Fruit fly (Drosophila melanogaster): ENCODE results near the gene Npc2e.
A peak's percentile ranks its signal among the peaks of the same experiment; 100 is the strongest.

The Npc2e gene

DNA sequence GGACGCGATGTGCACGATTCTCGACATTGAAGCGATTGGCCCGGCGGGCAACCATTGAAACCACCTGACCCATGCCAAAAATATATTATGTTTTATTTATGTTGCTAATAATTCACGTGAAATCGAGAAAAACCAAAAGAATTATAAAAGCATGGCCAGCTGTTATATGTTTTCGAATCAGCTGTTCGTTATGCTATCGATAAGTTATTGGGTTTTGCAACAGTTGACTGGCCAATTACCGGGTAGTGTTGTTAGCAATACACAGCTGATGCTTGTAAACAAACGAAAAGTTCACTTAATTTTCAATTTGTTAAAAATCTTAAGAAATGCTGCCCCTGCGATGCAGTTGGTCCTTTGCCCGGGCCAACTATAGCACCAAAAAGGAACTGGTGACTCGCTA, 7.8 kb upstream of the Npc2e start, which contains the start of the genes CG11722 and mtTFB2 (continued):
- TF ChIP-seq CG12155 (GFP tag; optimal IDR thresholded peaks at IDR 0.05) (no peak), HmgD (GFP tag; optimal IDR thresholded peaks at IDR 0.05) (no peak), crp (GFP tag; optimal IDR thresholded peaks at IDR 0.05) (peak; percentile 50 to 95), Bgb (GFP tag; IDR thresholded peaks at IDR 0.05; ENCODE audit: partially characterized antibody) (peak; percentile 41; the same call in 1 of the 2 replicates), CG4854 (GFP tag; optimal IDR thresholded peaks at IDR 0.05) (no peak), lbe (GFP tag; optimal IDR thresholded peaks at IDR 0.05) (peak; percentile 50), Lpt (GFP tag; optimal IDR thresholded peaks at IDR 0.05) (no peak), Blimp-1 (GFP tag; optimal IDR thresholded peaks at IDR 0.05) (no peak), peb (GFP tag; IDR thresholded peaks at IDR 0.05) (no peak), CG4617 (GFP tag; optimal IDR thresholded peaks at IDR 0.05; ENCODE audit: borderline replicate concordance) (no peak), hbn (GFP tag; IDR thresholded peaks at IDR 0.05; ENCODE audit: partially characterized antibody) (peak; percentile 63; the same call in 1 of the 2 replicates), Mes4 (GFP tag; optimal IDR thresholded peaks at IDR 0.05) (no peak), CG17359 (tag; optimal IDR thresholded peaks at IDR 0.05) (no peak), NFAT (GFP tag; IDR thresholded peaks at IDR 0.05) (no peak), Dbx (GFP tag; IDR thresholded peaks at IDR 0.05) (no peak), gce (GFP tag; IDR thresholded peaks at IDR 0.05) (no peak), Jarid2 (GFP tag; optimal IDR thresholded peaks at IDR 0.05) (no peak), salm (tag; optimal IDR thresholded peaks at IDR 0.05) (no peak), CG10366 (GFP tag; IDR thresholded peaks at IDR 0.05) (no peak), stc (GFP tag; IDR thresholded peaks at IDR 0.05) (no peak), chm (GFP tag; IDR thresholded peaks at IDR 0.05) (peak; percentile 18; the same call in 1 of the 2 replicates), slbo (GFP tag; IDR thresholded peaks at IDR 0.05) (no peak), onecut (GFP tag; IDR thresholded peaks at IDR 0.05) (peak; percentile 72; the same call in 1 of the 2 replicates), wek (GFP tag; optimal IDR thresholded peaks at IDR 0.05) (no peak), exex (tag; optimal IDR thresholded peaks at IDR 0.05) (peak; percentile 63), CG3163 (GFP tag; optimal IDR thresholded peaks at IDR 0.05) (no peak), sens (GFP tag) (peak; percentile 36), MBD-R2 (GFP tag; IDR thresholded peaks at IDR 0.05) (peak; percentile 81), H15 (GFP tag; IDR thresholded peaks at IDR 0.05) (no peak), CG10321 (GFP tag; IDR thresholded peaks at IDR 0.05) (no peak), dpn (GFP tag; optimal IDR thresholded peaks at IDR 0.05) (no peak), nerfin-2 (GFP tag; IDR thresholded peaks at IDR 0.05; ENCODE audit: partially characterized antibody) (peak; percentile 48; the same call in 1 of the 2 replicates), Abd-B (GFP tag; optimal IDR thresholded peaks at IDR 0.05) (no peak), CG17328 (GFP tag; IDR thresholded peaks at IDR 0.05) (no peak), CG7839 (tag; optimal IDR thresholded peaks at IDR 0.05) (no peak), NC2β (GFP tag; optimal IDR thresholded peaks at IDR 0.05) (no peak), E2f2 (GFP tag; IDR thresholded peaks at IDR 0.05) (peak; percentile 46), sna (GFP tag; IDR thresholded peaks at IDR 0.05; ENCODE audit: partially characterized antibody) (peak; percentile 45; the same call in 1 of the 2 replicates), HmgZ (tag; optimal IDR thresholded peaks at IDR 0.05) (no peak), dati (GFP tag; IDR thresholded peaks at IDR 0.05) (no peak), CkIIα-i1 (GFP tag; IDR thresholded peaks at IDR 0.05) (no peak), ro (GFP tag; IDR thresholded peaks at IDR 0.05) (no peak), bbx (GFP tag; IDR thresholded peaks at IDR 0.05; ENCODE audit: partially characterized antibody) (peak; percentile 39), cwo (GFP tag; optimal IDR thresholded peaks at IDR 0.05) (no peak), CG12071 (GFP tag; optimal IDR thresholded peaks at IDR 0.05) (no peak), CG6272 (GFP tag; IDR thresholded peaks at IDR 0.05) (no peak), Dp (GFP tag; optimal IDR thresholded peaks at IDR 0.05) (peak; percentile 29), CG13775 (GFP tag; optimal IDR thresholded peaks at IDR 0.05) (no peak), CG2712 (tag; optimal IDR thresholded peaks at IDR 0.05) (peak; percentile 3), CG12942 (GFP tag; optimal IDR thresholded peaks at IDR 0.05) (no peak), lov (optimal IDR thresholded peaks at IDR 0.05) (no peak), lov (GFP tag; IDR thresholded peaks at IDR 0.05) (no peak)
